Fruit fly (Drosophila melanogaster): ENCODE measurements around the gene Obp22a.

Gene Obp22a

DNA sequence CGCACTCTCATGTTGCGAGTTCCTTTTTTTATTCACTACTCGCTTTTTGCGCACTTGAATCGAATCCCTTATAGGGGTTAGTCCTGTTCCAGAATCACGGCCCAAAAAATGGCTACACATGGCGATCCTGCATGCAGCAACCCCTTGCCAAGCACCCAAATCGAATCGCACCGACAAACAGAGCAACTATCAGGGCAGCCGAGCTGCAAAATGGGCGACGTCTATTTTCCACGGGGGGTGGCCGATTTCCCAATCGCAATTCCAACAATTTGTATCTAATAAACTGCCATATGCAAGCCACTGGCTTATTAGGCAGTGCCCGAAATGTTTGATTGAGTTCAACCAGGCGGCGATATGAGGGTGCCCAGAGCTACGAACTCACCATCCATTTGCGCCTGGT lies 24.7 kb downstream of the Obp22a start:
- TF ChIP-seq Sin3A (optimal IDR thresholded peaks at IDR 0.05): no peak
- TF ChIP-seq gsb-n (tag; optimal IDR thresholded peaks at IDR 0.05): peak; percentile 67
- TF ChIP-seq seq (GFP tag; IDR thresholded peaks at IDR 0.05): peak; percentile 64; the same call in 1 of the 2 replicates
- TF ChIP-seq Nf-YB (GFP tag; optimal IDR thresholded peaks at IDR 0.05): peak; percentile 83
- no peak for TF ChIP-seq CG11398 (GFP tag; optimal IDR thresholded peaks at IDR 0.05)
- TF ChIP-seq CG11456 (GFP tag; IDR thresholded peaks at IDR 0.05): 0 out of 3 replicates have a peak, but pooled peaks have one; percentile 5
- no peak for TF ChIP-seq Ssrp (tag; optimal IDR thresholded peaks at IDR 0.05)
- peak; percentile 44 for TF ChIP-seq gcm (GFP tag; optimal IDR thresholded peaks at IDR 0.05)
- no peak for TF ChIP-seq eve (GFP tag; optimal IDR thresholded peaks at IDR 0.05)
- no peak for TF ChIP-seq TFAM (GFP tag; optimal IDR thresholded peaks at IDR 0.05)
- TF ChIP-seq bigmax (GFP tag; optimal IDR thresholded peaks at IDR 0.05): no peak
- TF ChIP-seq Nf-YC (tag; optimal IDR thresholded peaks at IDR 0.05): peak; percentile 76
- no peak for TF ChIP-seq HHEX (GFP tag; optimal IDR thresholded peaks at IDR 0.05)

dm6 chr2L:1961932-1962496 lies 29.9 kb downstream of the Obp22a start:
- TF ChIP-seq CG4404 (GFP tag; IDR thresholded peaks at IDR 0.05) (no peak), Nf-YC (tag; optimal IDR thresholded peaks at IDR 0.05) (peak; percentile 13), Hey (tag; optimal IDR thresholded peaks at IDR 0.05) (peak; percentile 97), CG4360 (GFP tag; IDR thresholded peaks at IDR 0.05) (peak; percentile 70), CG17186 (GFP tag; optimal IDR thresholded peaks at IDR 0.05) (no peak), CG6689 (GFP tag; IDR thresholded peaks at IDR 0.05) (no peak), tll (GFP tag; optimal IDR thresholded peaks at IDR 0.05) (peak in 1 of 2 experiments; percentile 76), CG18476 (GFP tag; optimal IDR thresholded peaks at IDR 0.05) (peak; percentile 44)

- TF ChIP-seq CG4328 (GFP tag; optimal IDR thresholded peaks at IDR 0.05): no peak
- TF ChIP-seq CG10366 (GFP tag; IDR thresholded peaks at IDR 0.05): no peak
- no peak for TF ChIP-seq Chrac-16 (GFP tag; optimal IDR thresholded peaks at IDR 0.05)
- peak; percentile 11 for TF ChIP-seq Sox102F (GFP tag; optimal IDR thresholded peaks at IDR 0.05)
- TF ChIP-seq row (GFP tag; IDR thresholded peaks at IDR 0.05): peak; percentile 37; the same call in 1 of the 3 replicates
- TF ChIP-seq exex (tag; optimal IDR thresholded peaks at IDR 0.05): no peak
- TF ChIP-seq CG12299 (tag; optimal IDR thresholded peaks at IDR 0.05): no peak
- TF ChIP-seq CG10979 (tag; optimal IDR thresholded peaks at IDR 0.05): peak; percentile 6
- peak; percentile 71 for TF ChIP-seq sens (GFP tag)
- no peak for TF ChIP-seq tna (GFP tag; IDR thresholded peaks at IDR 0.05; ENCODE audit: partially characterized antibody)
- TF ChIP-seq Ets65A (GFP tag): peak; percentile 40
- TF ChIP-seq Fer1 (GFP tag; optimal IDR thresholded peaks at IDR 0.05): no peak
- TF ChIP-seq CG1024 (GFP tag; IDR thresholded peaks at IDR 0.05): peak; percentile 42; the same call in 1 of the 2 replicates
- TF ChIP-seq lmd (GFP tag; IDR thresholded peaks at IDR 0.05): 0 out of 2 replicates have a peak, but pooled peaks have one; percentile 21
- TF ChIP-seq bsh (GFP tag; optimal IDR thresholded peaks at IDR 0.05): peak in 1 of 2 experiments; percentile 23
- no peak for TF ChIP-seq CG18764 (GFP tag; optimal IDR thresholded peaks at IDR 0.05)
- peak; percentile 28 for TF ChIP-seq gem (tag; optimal IDR thresholded peaks at IDR 0.05)
- peak; percentile 48 for TF ChIP-seq CG1603 (tag; optimal IDR thresholded peaks at IDR 0.05)
- TF ChIP-seq zfh1 (GFP tag; IDR thresholded peaks at IDR 0.05): peak; percentile 40; the same call in 1 of the 3 replicates
Observed at dm6 chr2L:1960056-1960455, 31.9 kb downstream of the Obp22a start.

All from whole organism, embryonic.